Worm (Caenorhabditis elegans): ENCODE measurements around the gene jmjd-2.

jmjd-2 gene

DNA sequence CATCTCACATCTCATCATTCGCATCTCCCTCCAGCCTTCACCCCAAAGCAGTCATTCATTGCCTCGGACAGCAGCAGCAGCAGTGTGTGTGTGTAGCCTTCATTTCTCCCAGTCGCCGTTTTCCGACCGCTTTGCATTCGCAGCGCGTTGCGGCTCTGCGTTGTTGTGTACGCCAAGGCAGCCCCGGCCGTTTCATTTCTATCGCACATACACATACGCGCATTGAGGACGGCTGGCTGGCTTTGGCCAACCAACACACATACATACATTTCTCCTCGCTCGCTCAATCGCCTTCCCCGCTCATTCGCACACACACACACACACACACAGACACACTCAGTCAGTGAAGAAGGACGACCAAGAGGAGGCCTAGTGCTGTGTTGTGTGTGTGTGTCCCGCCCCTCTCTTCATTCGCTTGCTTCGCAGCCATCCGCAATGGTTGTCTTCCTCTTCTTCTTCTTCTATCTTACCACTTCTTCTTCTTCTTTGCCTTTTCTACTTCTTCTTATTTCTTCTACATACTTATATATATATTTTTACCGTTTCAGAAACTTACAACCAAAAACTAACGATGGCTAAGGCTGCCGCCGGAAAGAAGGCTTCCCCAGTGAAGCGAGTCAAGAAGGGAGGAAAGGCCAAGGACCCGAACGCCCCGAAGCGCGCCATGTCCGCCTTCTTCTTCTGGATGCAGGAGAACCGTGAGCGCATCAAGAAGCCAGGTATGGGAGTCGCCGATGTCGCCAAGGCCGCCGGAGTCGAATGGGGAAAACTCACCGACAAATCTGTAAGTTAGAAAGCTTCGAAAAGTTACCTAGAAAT is 7.0 kb upstream of the jmjd-2 start, which contains the start of gene hmg-1.1:
hmg-1.1 (plus strand) TSS at position 549 of the 819 bp plus-strand sequence.
- TF ChIP-seq nfya-1 (tag; optimal IDR thresholded peaks at IDR 0.05; ENCODE audit: insufficient read depth) = peak; percentile 85
- peak; percentile 18 for TF ChIP-seq elt-1 (tag; optimal IDR thresholded peaks at IDR 0.05)
- no peak for TF ChIP-seq ceh-82 (tag; optimal IDR thresholded peaks at IDR 0.05)
- TF ChIP-seq lin-39 (tag; optimal IDR thresholded peaks at IDR 0.05) = peak; percentile 11
- no peak for TF ChIP-seq nhr-237 (tag; optimal IDR thresholded peaks at IDR 0.05)
- TF ChIP-seq hmg-11 (tag; optimal IDR thresholded peaks at IDR 0.05) = peak; percentile 96
- TF ChIP-seq nhr-25 (tag; optimal IDR thresholded peaks at IDR 0.05) = peak; percentile 60
- no peak for TF ChIP-seq mdl-1 (tag; optimal IDR thresholded peaks at IDR 0.05)
- TF ChIP-seq fkh-2 (tag; optimal IDR thresholded peaks at IDR 0.05) = no peak
- TF ChIP-seq nhr-28 (tag; optimal IDR thresholded peaks at IDR 0.05) = no peak
- TF ChIP-seq pha-4 (tag; optimal IDR thresholded peaks at IDR 0.05) = peak; percentile 83
- TF ChIP-seq daf-12 (tag; optimal IDR thresholded peaks at IDR 0.05) = no peak
- TF ChIP-seq snpc-4 (tag; optimal IDR thresholded peaks at IDR 0.05) = peak; percentile 58
- peak; percentile 71 for TF ChIP-seq elt-2 (tag; optimal IDR thresholded peaks at IDR 0.05)
- TF ChIP-seq mml-1 (tag; optimal IDR thresholded peaks at IDR 0.05) = no peak
- peak; percentile 0 for TF ChIP-seq egl-5 (tag; optimal IDR thresholded peaks at IDR 0.05)
- TF ChIP-seq ztf-4 (tag; optimal IDR thresholded peaks at IDR 0.05) = no peak
- TF ChIP-seq jun-1 (tag; optimal IDR thresholded peaks at IDR 0.05) = peak; percentile 59
- TF ChIP-seq nhr-76 (tag; optimal IDR thresholded peaks at IDR 0.05) = no peak
- no peak for TF ChIP-seq ztf-11 (tag; optimal IDR thresholded peaks at IDR 0.05)
- no peak for TF ChIP-seq fos-1 (tag; optimal IDR thresholded peaks at IDR 0.05)
- TF ChIP-seq tbx-2 (tag; optimal IDR thresholded peaks at IDR 0.05) = peak; percentile 17
- no peak for TF ChIP-seq unc-62 (GFP tag; optimal IDR thresholded peaks at IDR 0.05)
- TF ChIP-seq eor-1 (tag; optimal IDR thresholded peaks at IDR 0.05) = no peak
- no peak for TF ChIP-seq unc-39 (tag; optimal IDR thresholded peaks at IDR 0.05)
- no peak for TF ChIP-seq ceh-28 (tag; optimal IDR thresholded peaks at IDR 0.05)
- peak; percentile 76 for TF ChIP-seq lsy-12 (tag; optimal IDR thresholded peaks at IDR 0.05)
- TF ChIP-seq ceh-16 (tag; optimal IDR thresholded peaks at IDR 0.05) = no peak
- peak; percentile 59 for TF ChIP-seq lin-15B (tag; optimal IDR thresholded peaks at IDR 0.05)
- peak; percentile 57 for TF ChIP-seq ama-1 (optimal IDR thresholded peaks at IDR 0.05)
- peak in 1 of 3 experiments; percentile 17 for TF ChIP-seq elt-3 (tag; optimal IDR thresholded peaks at IDR 0.05)
- no peak for TF ChIP-seq ZK546.5 (tag; optimal IDR thresholded peaks at IDR 0.05)
- no peak for TF ChIP-seq ceh-9 (tag; optimal IDR thresholded peaks at IDR 0.05)
- TF ChIP-seq skn-1 (tag; optimal IDR thresholded peaks at IDR 0.05) = peak; percentile 9
- TF ChIP-seq fkh-10 (GFP tag; optimal IDR thresholded peaks at IDR 0.05) = no peak
- TF ChIP-seq R02D3.7 (tag; optimal IDR thresholded peaks at IDR 0.05) = peak; percentile 35
- no peak for TF ChIP-seq aly-2 (tag; optimal IDR thresholded peaks at IDR 0.05)
- TF ChIP-seq nhr-23 (tag; optimal IDR thresholded peaks at IDR 0.05) = peak; percentile 66
- peak; percentile 65 for TF ChIP-seq pqm-1 (tag; optimal IDR thresholded peaks at IDR 0.05)
- TF ChIP-seq nhr-77 (tag; optimal IDR thresholded peaks at IDR 0.05) = no peak
- peak; percentile 68 for TF ChIP-seq egl-27 (tag; optimal IDR thresholded peaks at IDR 0.05)
- no peak for TF ChIP-seq nhr-11 (tag; optimal IDR thresholded peaks at IDR 0.05)
- TF ChIP-seq nhr-43 (tag; optimal IDR thresholded peaks at IDR 0.05; ENCODE audit: poor library complexity, severe bottlenecking) = peak; percentile 22
- no peak for TF ChIP-seq nhr-12 (tag; optimal IDR thresholded peaks at IDR 0.05)
- TF ChIP-seq zag-1 (tag; optimal IDR thresholded peaks at IDR 0.05) = no peak
- no peak for TF ChIP-seq nhr-67 (tag; optimal IDR thresholded peaks at IDR 0.05)
- TF ChIP-seq sea-2 (GFP tag; optimal IDR thresholded peaks at IDR 0.05) = peak; percentile 40
